Fruit fly (Drosophila melanogaster) whole organism: ENCODE data around the gene CG18476.

ENCODE experiments used
- CG8478 ChIP-seq: fragments of >200 bp; optimal IDR thresholded peaks from 2 replicates; lab custom pipeline; 2018; ENCODE audit warnings: inconsistent platforms
- Dll ChIP-seq: fragments of >200 bp; optimal IDR thresholded peaks from 2 replicates; lab custom pipeline; 2017
- EcR ChIP-seq, 2 experiments: fragments of >200 bp; optimal IDR thresholded peaks; 2 replicates each; lab custom pipeline; 2017; ENCODE audit warnings: missing biosample characterization in 2 of 2, missing genetic modification characterization in 2 of 2, missing genetic modification reagents in 2 of 2
- pan ChIP-seq: fragments of >200 bp; optimal IDR thresholded peaks from 2 replicates; lab custom pipeline; 2017
- psq ChIP-seq: fragments of >200 bp; optimal IDR thresholded peaks from 2 replicates; lab custom pipeline; 2017
- usp ChIP-seq: fragments of >200 bp; optimal IDR thresholded peaks from 2 replicates; lab custom pipeline; 2017; ENCODE audit warnings: missing biosample characterization, missing genetic modification characterization, mixed read lengths

The CG18476 gene

dm6 chr3R:11648356-11649355, 29.3 kb downstream of the CG18476 start:
- TF ChIP-seq usp = no peak
- TF ChIP-seq EcR (GFP tag; optimal IDR thresholded peaks at IDR 0.05; lab: Kevin White, UChicago) = peak in 1 of 2 experiments; percentile 12

dm6 chr3R:11646826-11647225, 31.1 kb downstream of the CG18476 start:
- TF ChIP-seq pan (lab: Kevin White, UChicago) = no peak
- TF ChIP-seq Dll (lab: Kevin White, UChicago) = no peak
- TF ChIP-seq psq = no peak

- TF ChIP-seq Dll (lab: Kevin White, UChicago) (no peak), usp (no peak), psq (no peak), pan (lab: Kevin White, UChicago) (no peak), EcR (GFP tag; optimal IDR thresholded peaks at IDR 0.05; lab: Kevin White, UChicago) (no peak), CG8478 (lab: Kevin White, UChicago) (no peak)
Measured at dm6 chr3R:11639946-11640588, 37.8 kb downstream of the CG18476 start.

dm6 chr3R:11637586-11637985, 40.3 kb downstream of the CG18476 start:
- TF ChIP-seq psq (no peak), EcR (GFP tag; optimal IDR thresholded peaks at IDR 0.05; lab: Kevin White, UChicago) (no peak), pan (lab: Kevin White, UChicago) (no peak), usp (no peak), Dll (lab: Kevin White, UChicago) (no peak)

- TF ChIP-seq usp = no peak
- no peak for TF ChIP-seq EcR (GFP tag; optimal IDR thresholded peaks at IDR 0.05; lab: Kevin White, UChicago)
- no peak for TF ChIP-seq psq
- TF ChIP-seq pan (lab: Kevin White, UChicago) = no peak
- no peak for TF ChIP-seq Dll (lab: Kevin White, UChicago)
- no peak for TF ChIP-seq CG8478 (lab: Kevin White, UChicago)
Measured at dm6 chr3R:11628416-11629041, 49.4 kb downstream of the CG18476 start, which contains the start of gene CG14712. Gene CG14712 (plus strand): TSS chr3R:11628759.

- TF ChIP-seq EcR (GFP tag; optimal IDR thresholded peaks at IDR 0.05; lab: Kevin White, UChicago) = no peak
- no peak for TF ChIP-seq psq
- no peak for TF ChIP-seq usp
- no peak for TF ChIP-seq pan (lab: Kevin White, UChicago)
- TF ChIP-seq CG8478 (lab: Kevin White, UChicago) = no peak
- no peak for TF ChIP-seq Dll (lab: Kevin White, UChicago)
Measured at dm6 chr3R:11626571-11626970, 51.3 kb downstream of the CG18476 start, which contains the start of the genes CG6813 and CG18764. Gene CG6813 (minus strand): TSS chr3R:11626638. Gene CG18764 (plus strand): TSS chr3R:11626889.

dm6 chr3R:11625544-11625943, 52.4 kb downstream of the CG18476 start, which contains the start of gene Zaf1:
Gene Zaf1 (minus strand): TSS chr3R:11625644.
- no peak for TF ChIP-seq CG8478 (lab: Kevin White, UChicago)
- TF ChIP-seq pan (lab: Kevin White, UChicago) = no peak
- no peak for TF ChIP-seq EcR (GFP tag; optimal IDR thresholded peaks at IDR 0.05; lab: Kevin White, UChicago)
- TF ChIP-seq usp = no peak
